Worm (Caenorhabditis elegans): Measurements from ENCODE around the gene C03C10.5.

The C03C10.5 gene

ce11 chrIII:4099884-4100596, 8.1 kb upstream of the C03C10.5 start (continued):
- TF ChIP-seq madf-5 (GFP tag; IDR thresholded peaks at IDR 0.05) (no peak), mes-2 (tag; optimal IDR thresholded peaks at IDR 0.05; ENCODE audit: poor library complexity, severe bottlenecking) (peak; percentile 31), snpc-4 (tag; optimal IDR thresholded peaks at IDR 0.05) (no peak), dmd-6 (GFP tag; IDR thresholded peaks at IDR 0.05) (peak; percentile 32), mdt-29 (GFP tag; IDR thresholded peaks at IDR 0.05) (no peak), saeg-2 (GFP tag; IDR thresholded peaks at IDR 0.05) (no peak), ces-1 (GFP tag; optimal IDR thresholded peaks at IDR 0.05) (no peak), attf-4 (tag; optimal IDR thresholded peaks at IDR 0.05) (no peak), nhr-76 (tag; optimal IDR thresholded peaks at IDR 0.05) (no peak), pha-4 (GFP tag; IDR thresholded peaks at IDR 0.05) (no peak), pha-4 (tag; optimal IDR thresholded peaks at IDR 0.05) (no peak), nhr-102 (tag; optimal IDR thresholded peaks at IDR 0.05) (no peak), mep-1 (tag; optimal IDR thresholded peaks at IDR 0.05) (peak; percentile 72), hlh-30 (tag; optimal IDR thresholded peaks at IDR 0.05; ENCODE audit: insufficient read depth) (peak; percentile 88), unc-39 (tag; optimal IDR thresholded peaks at IDR 0.05) (no peak), F10B5.3 (tag; optimal IDR thresholded peaks at IDR 0.05) (no peak), snpc-1.2 (GFP tag; IDR thresholded peaks at IDR 0.05) (no peak), nhr-25 (tag; optimal IDR thresholded peaks at IDR 0.05; ENCODE audit: borderline replicate concordance, insufficient read depth) (peak; percentile 85), ztf-7 (tag; optimal IDR thresholded peaks at IDR 0.05) (no peak), F26F4.8 (GFP tag; conservative IDR thresholded peaks at IDR 0.05) (no peak), daf-12 (tag; optimal IDR thresholded peaks at IDR 0.05) (no peak), daf-19 (GFP tag; conservative IDR thresholded peaks at IDR 0.05) (no peak), lsy-2 (tag; optimal IDR thresholded peaks at IDR 0.05) (peak in 1 of 2 experiments; percentile 57), T20F7.1 (GFP tag; optimal IDR thresholded peaks at IDR 0.05) (peak; percentile 39), zfp-3 (GFP tag; conservative IDR thresholded peaks at IDR 0.05) (no peak), tra-1 (GFP tag; IDR thresholded peaks at IDR 0.05) (0 out of 2 replicates have a peak, but pooled peaks have one; percentile 32), nhr-28 (tag; optimal IDR thresholded peaks at IDR 0.05) (peak; percentile 53), hlh-11 (tag; optimal IDR thresholded peaks at IDR 0.05) (peak; percentile 83), skn-1 (tag; optimal IDR thresholded peaks at IDR 0.05) (no peak), ceh-82 (tag; optimal IDR thresholded peaks at IDR 0.05) (no peak)

ce11 chrIII:4098751-4099150, 6.8 kb upstream of the C03C10.5 start:
- no peak for TF ChIP-seq F49E8.2 (tag; optimal IDR thresholded peaks at IDR 0.05; ENCODE audit: borderline replicate concordance)
- TF ChIP-seq T26A8.4 (GFP tag; IDR thresholded peaks at IDR 0.05) = no peak
- no peak for TF ChIP-seq mes-2 (tag; optimal IDR thresholded peaks at IDR 0.05; ENCODE audit: poor library complexity, severe bottlenecking)
- no peak for TF ChIP-seq tag-97 (GFP tag; IDR thresholded peaks at IDR 0.05)
- TF ChIP-seq nhr-111 (GFP tag; optimal IDR thresholded peaks at IDR 0.05) = no peak
- peak; percentile 19; the same call in 1 of the 2 replicates for TF ChIP-seq hmg-1.1 (GFP tag; IDR thresholded peaks at IDR 0.05)
- TF ChIP-seq madf-5 (GFP tag; IDR thresholded peaks at IDR 0.05) = no peak
- no peak for TF ChIP-seq aly-2 (tag; optimal IDR thresholded peaks at IDR 0.05)
- TF ChIP-seq zfp-2 (tag; optimal IDR thresholded peaks at IDR 0.05) = no peak
- no peak for TF ChIP-seq Y48G9A.11 (GFP tag; IDR thresholded peaks at IDR 0.05)
- TF ChIP-seq F44E2.7 (GFP tag; IDR thresholded peaks at IDR 0.05) = no peak
- no peak for TF ChIP-seq hlh-30 (tag; optimal IDR thresholded peaks at IDR 0.05; ENCODE audit: insufficient read depth)
- TF ChIP-seq mdt-29 (GFP tag; IDR thresholded peaks at IDR 0.05) = no peak
- no peak for TF ChIP-seq snpc-1.2 (GFP tag; IDR thresholded peaks at IDR 0.05)
- peak; percentile 12 for TF ChIP-seq ama-1 (optimal IDR thresholded peaks at IDR 0.05)
- 0 out of 2 replicates have a peak, but pooled peaks have one; percentile 9 for TF ChIP-seq egl-43 (GFP tag; IDR thresholded peaks at IDR 0.05)
- no peak for TF ChIP-seq F10B5.3 (tag; optimal IDR thresholded peaks at IDR 0.05)
- no peak for TF ChIP-seq fkh-10 (GFP tag; optimal IDR thresholded peaks at IDR 0.05)
- TF ChIP-seq saeg-2 (GFP tag; IDR thresholded peaks at IDR 0.05) = no peak
- no peak for TF ChIP-seq rbr-2 (tag; optimal IDR thresholded peaks at IDR 0.05)
- TF ChIP-seq mdl-1 (tag; optimal IDR thresholded peaks at IDR 0.05) = no peak
- no peak for TF ChIP-seq attf-4 (tag; optimal IDR thresholded peaks at IDR 0.05)
- no peak for TF ChIP-seq lin-15B (tag; optimal IDR thresholded peaks at IDR 0.05)
- TF ChIP-seq nhr-11 (tag; optimal IDR thresholded peaks at IDR 0.05) = no peak
- TF ChIP-seq zfp-3 (GFP tag; conservative IDR thresholded peaks at IDR 0.05) = 0 out of 2 replicates have a peak, but pooled peaks have one; percentile 55

All from whole organism, L4 larva.